Fruit fly (Drosophila melanogaster) whole organism, adult: ENCODE results near the gene CG34309.

Source experiments
- CG11617 ChIP-seq: fragments of 200-800 bp; sonication (Bioruptor generic); optimal IDR thresholded peaks from 2 replicates; lab custom pipeline; 2017; ENCODE audit warnings: mild to moderate bottlenecking, missing biosample characterization, missing genetic modification reagents, missing genetic modification characterization
- CG14711 ChIP-seq: fragments of 200-800 bp; sonication (Bioruptor generic); optimal IDR thresholded peaks from 2 replicates; lab custom pipeline; 2018; ENCODE audit warnings: missing biosample characterization, mild to moderate bottlenecking, missing genetic modification characterization, moderate library complexity
- CG1620 ChIP-seq: fragments of 200-800 bp; sonication (Bioruptor generic); optimal IDR thresholded peaks from 2 replicates; lab custom pipeline; 2016; ENCODE audit warnings: missing biosample characterization, missing genetic modification characterization
- CG33017 ChIP-seq: fragments of 200-800 bp; sonication (Bioruptor generic); optimal IDR thresholded peaks from 2 replicates; lab custom pipeline; 2018; ENCODE audit warnings: missing biosample characterization, mild to moderate bottlenecking, missing genetic modification characterization, moderate library complexity
- CG7045 ChIP-seq: fragments of 200-800 bp; sonication (Bioruptor generic); optimal IDR thresholded peaks from 2 replicates; lab custom pipeline; 2017; ENCODE audit warnings: missing biosample characterization, mild to moderate bottlenecking, missing genetic modification characterization
- CG7101 ChIP-seq: fragments of 200-800 bp; sonication (Bioruptor generic); optimal IDR thresholded peaks from 2 replicates; lab custom pipeline; 2018; ENCODE audit warnings: missing biosample characterization, mild to moderate bottlenecking, missing genetic modification characterization, moderate library complexity
- Clk ChIP-seq: fragments of 200-800 bp; sonication (Bioruptor generic); optimal IDR thresholded peaks from 2 replicates; lab custom pipeline; 2017; ENCODE audit warnings: missing biosample characterization, missing genetic modification characterization
- Crg-1 ChIP-seq: fragments of 200-800 bp; sonication (Bioruptor generic); optimal IDR thresholded peaks from 2 replicates; lab custom pipeline; 2016; ENCODE audit warnings: missing biosample characterization, missing genetic modification characterization
- bab1 ChIP-seq: fragments of 200-800 bp; sonication (Bioruptor generic); optimal IDR thresholded peaks from 3 replicates; lab custom pipeline; 2019; ENCODE audit warnings: missing biosample characterization, mild to moderate bottlenecking, missing genetic modification characterization, moderate library complexity
- cic ChIP-seq: fragments of 200-800 bp; sonication (Bioruptor generic); optimal IDR thresholded peaks from 2 replicates; lab custom pipeline; 2017; ENCODE audit warnings: missing biosample characterization, mild to moderate bottlenecking, missing genetic modification characterization, moderate library complexity
- cnc ChIP-seq, 2 experiments: fragments of >200 bp; optimal IDR thresholded peaks; 2 replicates each; lab custom pipeline; 2017
- kay ChIP-seq: fragments of 200-800 bp; sonication (Bioruptor generic); peaks from one replicate; lab custom pipeline; 2016; ENCODE audit warnings: missing biosample characterization, missing genetic modification characterization, borderline replicate concordance
- ovo ChIP-seq: fragments of 200-800 bp; sonication (Bioruptor generic); optimal IDR thresholded peaks from 2 replicates; lab custom pipeline; 2016; ENCODE audit warnings: missing biosample characterization, missing genetic modification characterization
- tj ChIP-seq: fragments of 200-800 bp; sonication (Bioruptor generic); optimal IDR thresholded peaks from 3 replicates; lab custom pipeline; 2017; ENCODE audit warnings: missing biosample characterization, mild to moderate bottlenecking, missing genetic modification characterization, moderate library complexity

DNA sequence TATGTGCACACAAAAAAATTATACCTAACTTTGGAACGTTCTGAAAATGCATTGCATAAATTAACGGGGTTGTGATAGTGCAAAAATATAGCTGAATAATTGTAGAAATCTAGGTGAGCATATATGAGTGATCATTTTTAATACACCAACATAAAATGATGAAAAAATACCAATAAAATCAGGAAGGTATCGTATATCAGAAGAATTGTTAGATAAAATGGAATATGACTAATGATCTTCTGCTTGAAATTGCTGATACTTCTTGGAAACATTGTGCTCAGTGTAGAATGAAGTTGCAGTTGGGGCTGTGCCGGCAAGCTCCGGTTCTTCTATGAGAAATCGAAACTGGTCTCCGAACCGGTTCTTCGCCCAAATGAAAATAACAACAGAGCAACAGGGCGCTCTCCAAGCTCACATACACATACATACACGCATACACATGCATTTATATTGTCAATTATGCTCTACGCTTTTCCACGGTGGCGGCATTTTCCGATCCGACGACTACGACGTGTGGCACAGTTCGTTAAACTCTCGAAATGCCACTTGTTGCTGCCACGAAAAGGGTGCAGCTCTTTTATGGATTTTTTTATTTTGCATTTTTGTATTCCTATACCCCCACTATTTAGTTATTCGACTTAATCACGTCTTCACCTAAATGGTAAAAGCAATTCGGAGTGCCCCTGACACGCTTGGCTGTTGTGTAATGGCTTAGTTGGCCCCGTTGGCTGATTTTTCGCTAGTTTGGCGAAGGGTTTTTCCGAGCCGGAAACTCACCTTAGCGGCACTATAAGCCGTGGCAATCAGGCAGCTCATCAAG lies 28.7 kb downstream of the CG34309 start:
- TF ChIP-seq CG14711 (tag; lab: Kevin White, UChicago) (peak; percentile 63), tj (GFP tag; lab: Kevin White, UChicago) (peak; percentile 71), CG7045 (peak; percentile 55), Clk (GFP tag; lab: Kevin White, UChicago) (no peak), cic (GFP tag; lab: Kevin White, UChicago) (no peak), CG11617 (GFP tag; lab: Kevin White, UChicago) (peak; percentile 71), kay (no peak), CG33017 (tag; lab: Kevin White, UChicago) (peak; percentile 5), CG7101 (peak; percentile 68), CG1620 (peak; percentile 27), ovo (GFP tag; lab: Kevin White, UChicago) (peak; percentile 55), bab1 (GFP tag; lab: Kevin White, UChicago) (peak; percentile 79), Crg-1 (GFP tag; lab: Kevin White, UChicago) (peak; percentile 64), cnc (optimal IDR thresholded peaks at IDR 0.05; lab: Kevin White, UChicago) (no peak)
